Fruit fly (Drosophila melanogaster) Kc167 (cell line): Measurements from ENCODE around the gene CG14913.

Experiments
- Myc ChIP-seq: fragments of >200 bp; optimal IDR thresholded peaks from 2 replicates; lab custom pipeline; 2017; ENCODE audit warnings: missing external identifiers
- Sin3A ChIP-seq: fragments of >200 bp; optimal IDR thresholded peaks from 2 replicates; lab custom pipeline; 2018; ENCODE audit warnings: missing external identifiers
- h ChIP-seq: fragments of >200 bp; optimal IDR thresholded peaks from 3 replicates; lab custom pipeline; 2018; ENCODE audit warnings: missing external identifiers
- insv ChIP-seq: fragments of >200 bp; optimal IDR thresholded peaks from 3 replicates; lab custom pipeline; 2018; ENCODE audit warnings: missing external identifiers
- psq ChIP-seq: fragments of >200 bp; optimal IDR thresholded peaks from 2 replicates; lab custom pipeline; 2017; ENCODE audit warnings: missing external identifiers
- ttk ChIP-seq: sonication (Bioruptor generic); optimal IDR thresholded peaks from 2 replicates; lab custom pipeline; 2017; ENCODE audit warnings: missing external identifiers

- TF ChIP-seq h (lab: Kevin White, UChicago) (no peak), Myc (lab: Kevin White, UChicago) (no peak), psq (lab: Kevin White, UChicago) (no peak), insv (lab: Kevin White, UChicago) (no peak), Sin3A (no peak), ttk (lab: Kevin White, UChicago) (no peak)
Measured at dm6 chr2L:11021606-11022005, 4.8 kb downstream of the CG14913 start.
